Fruit fly (Drosophila melanogaster): ENCODE data around the gene CG13698.

DNA sequence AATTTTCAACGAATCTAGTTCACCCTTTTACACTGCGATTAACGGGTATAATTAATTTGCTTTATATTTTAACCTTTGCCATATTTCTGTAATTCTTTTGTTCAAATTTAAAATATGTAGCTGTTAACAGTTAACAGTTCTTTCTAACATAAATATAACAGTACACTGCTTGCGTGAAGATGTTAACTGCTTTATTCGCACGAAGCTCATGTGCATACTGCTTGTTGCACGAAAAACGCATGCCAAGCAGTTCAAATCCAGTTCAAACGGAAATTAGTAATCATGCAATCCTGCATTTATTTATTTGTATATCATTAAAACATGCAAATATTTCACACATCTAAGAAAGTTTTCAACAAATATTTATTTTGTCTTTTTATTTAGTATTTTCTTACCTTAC lies 17.9 kb downstream of the CG13698 start:
- TF ChIP-seq CG14655 (GFP tag; optimal IDR thresholded peaks at IDR 0.05) (no peak), CG32121 (GFP tag; IDR thresholded peaks at IDR 0.05) (no peak), CG17806 (tag; optimal IDR thresholded peaks at IDR 0.05) (no peak), Snoo (tag; optimal IDR thresholded peaks at IDR 0.05) (no peak)
